Fruit fly (Drosophila melanogaster) whole organism, prepupa: Measurements from ENCODE around the gene bsk.

Experiments used
- Blimp-1 ChIP-seq: fragments of 200-800 bp; sonication (Bioruptor generic); optimal IDR thresholded peaks from 3 replicates; lab custom pipeline; 2017; ENCODE audit warnings: missing biosample characterization, missing genetic modification characterization, mild to moderate bottlenecking, moderate library complexity, missing genetic modification reagents
- CG11762 ChIP-seq: fragments of 200-800 bp; sonication (Bioruptor generic); optimal IDR thresholded peaks from 3 replicates; lab custom pipeline; 2016; ENCODE audit warnings: missing biosample characterization, missing genetic modification characterization; ENCODE audit not compliant: insufficient read depth
- CG11902 ChIP-seq: fragments of 200-800 bp; sonication (Bioruptor generic); optimal IDR thresholded peaks from 3 replicates; lab custom pipeline; 2016; ENCODE audit warnings: missing biosample characterization, missing genetic modification characterization
- CG3032 ChIP-seq: fragments of 200-800 bp; optimal IDR thresholded peaks from 2 replicates; lab custom pipeline; 2019; ENCODE audit warnings: missing biosample characterization, mild to moderate bottlenecking, missing genetic modification characterization, moderate library complexity
- CG31627 ChIP-seq: fragments of 200-800 bp; sonication (Bioruptor generic); optimal IDR thresholded peaks from 3 replicates; lab custom pipeline; 2016; ENCODE audit warnings: missing biosample characterization, missing genetic modification characterization
- CG32006 ChIP-seq: fragments of 200-800 bp; sonication (Bioruptor generic); optimal IDR thresholded peaks from 3 replicates; lab custom pipeline; 2017; ENCODE audit warnings: missing biosample characterization, mild to moderate bottlenecking, missing genetic modification characterization
- CG4318 ChIP-seq: fragments of 200-800 bp; sonication (Bioruptor generic); optimal IDR thresholded peaks from 3 replicates; lab custom pipeline; 2017; ENCODE audit warnings: missing biosample characterization, mild to moderate bottlenecking, missing genetic modification characterization
- CG8319 ChIP-seq: fragments of 200-800 bp; sonication (Bioruptor generic); optimal IDR thresholded peaks from 3 replicates; lab custom pipeline; 2016; ENCODE audit warnings: missing biosample characterization, missing genetic modification characterization
- Eip78C ChIP-seq: fragments of 200-800 bp; sonication (Bioruptor generic); peaks from one replicate; lab custom pipeline; 2016; ENCODE audit warnings: missing biosample characterization, missing genetic modification characterization
- Eip93F ChIP-seq: fragments of 200-800 bp; sonication (Bioruptor generic); optimal IDR thresholded peaks from 2 replicates; lab custom pipeline; 2016; ENCODE audit warnings: missing biosample characterization, mild to moderate bottlenecking, missing genetic modification characterization
- Ets96B ChIP-seq: fragments of 200-800 bp; optimal IDR thresholded peaks from 2 replicates; lab custom pipeline; 2019; ENCODE audit warnings: missing biosample characterization, mild to moderate bottlenecking, missing genetic modification characterization, moderate library complexity
- Gug ChIP-seq: fragments of 200-800 bp; sonication (Bioruptor generic); IDR thresholded peaks from 2 replicates; pipeline ENCODE4 v1.3.6; 2022; ENCODE audit warnings: missing biosample characterization, missing genetic modification characterization
- Hr4 ChIP-seq: fragments of 200-800 bp; sonication (Bioruptor generic); optimal IDR thresholded peaks from 3 replicates; lab custom pipeline; 2016; ENCODE audit warnings: missing biosample characterization, missing genetic modification characterization
- Lpt ChIP-seq: fragments of 200-800 bp; sonication (Bioruptor generic); optimal IDR thresholded peaks from 3 replicates; lab custom pipeline; 2016; ENCODE audit warnings: missing biosample characterization, missing genetic modification characterization
- Smox ChIP-seq: fragments of 200-800 bp; sonication (Bioruptor generic); optimal IDR thresholded peaks from 3 replicates; lab custom pipeline; 2016; ENCODE audit warnings: missing biosample characterization, missing genetic modification characterization
- Sox14 ChIP-seq: fragments of 200-800 bp; sonication (Bioruptor generic); optimal IDR thresholded peaks from 3 replicates; lab custom pipeline; 2016; ENCODE audit warnings: missing biosample characterization, missing genetic modification characterization
- achi ChIP-seq: fragments of 200-800 bp; sonication (Bioruptor generic); optimal IDR thresholded peaks from 3 replicates; lab custom pipeline; 2016; ENCODE audit warnings: missing biosample characterization, missing genetic modification characterization
- acj6 ChIP-seq: fragments of 200-800 bp; sonication (Bioruptor generic); optimal IDR thresholded peaks from 3 replicates; lab custom pipeline; 2016; ENCODE audit warnings: missing biosample characterization, missing genetic modification characterization
- cyc ChIP-seq: fragments of 200-800 bp; sonication (Bioruptor generic); optimal IDR thresholded peaks from 3 replicates; lab custom pipeline; 2016; ENCODE audit warnings: missing biosample characterization, missing genetic modification characterization
- dsx ChIP-seq: fragments of 200-800 bp; optimal IDR thresholded peaks from 3 replicates; lab custom pipeline; 2019; ENCODE audit warnings: missing biosample characterization, mild to moderate bottlenecking, missing genetic modification characterization, moderate library complexity; ENCODE audit not compliant: poor library complexity, severe bottlenecking
- eg ChIP-seq: fragments of 200-800 bp; sonication (Bioruptor generic); IDR thresholded peaks from 3 replicates; pipeline ENCODE4 v1.3.6; 2022; ENCODE audit warnings: missing biosample characterization, missing genetic modification characterization
- esn ChIP-seq: fragments of 200-800 bp; sonication (Bioruptor generic); optimal IDR thresholded peaks from 2 replicates; lab custom pipeline; 2016; ENCODE audit warnings: missing biosample characterization, mild to moderate bottlenecking, missing genetic modification characterization, moderate library complexity
- fd59A ChIP-seq: fragments of 200-800 bp; sonication (Bioruptor generic); optimal IDR thresholded peaks from 2 replicates; lab custom pipeline; 2017; ENCODE audit warnings: missing biosample characterization, mild to moderate bottlenecking, missing genetic modification characterization, missing genetic modification reagents
- fkh ChIP-seq: fragments of 200-800 bp; sonication (Bioruptor generic); optimal IDR thresholded peaks from 3 replicates; lab custom pipeline; 2017; ENCODE audit warnings: missing biosample characterization, mild to moderate bottlenecking, missing genetic modification characterization, moderate library complexity
- lz ChIP-seq: fragments of 200-800 bp; sonication (Bioruptor generic); optimal IDR thresholded peaks from 3 replicates; lab custom pipeline; 2016; ENCODE audit warnings: missing biosample characterization, missing genetic modification characterization
- pdm3 ChIP-seq: fragments of 200-800 bp; sonication (Bioruptor generic); optimal IDR thresholded peaks from 3 replicates; lab custom pipeline; 2016; ENCODE audit warnings: missing biosample characterization, missing genetic modification characterization
- svp ChIP-seq: fragments of 200-800 bp; sonication (Bioruptor generic); peaks from one replicate; lab custom pipeline; 2016; ENCODE audit warnings: missing biosample characterization, missing genetic modification characterization
- vri ChIP-seq: fragments of 200-800 bp; sonication (Bioruptor generic); optimal IDR thresholded peaks from 3 replicates; lab custom pipeline; 2016; ENCODE audit warnings: missing biosample characterization, mild to moderate bottlenecking, missing genetic modification characterization

bsk gene

dm6 chr2L:10222550-10223231 is 27.6 kb downstream of the bsk start, which contains the start of gene Bcs1:
Gene Bcs1 (plus strand): TSS chr2L:10222657.
- TF ChIP-seq CG4318 (no peak), fd59A (GFP tag; lab: Kevin White, UChicago) (no peak), CG8319 (GFP tag; lab: Kevin White, UChicago) (no peak), fkh (GFP tag; lab: Kevin White, UChicago) (peak; percentile 41), Sox14 (GFP tag; lab: Kevin White, UChicago) (no peak)

- TF ChIP-seq Hr4 (GFP tag; lab: Kevin White, UChicago) (no peak), acj6 (GFP tag; lab: Kevin White, UChicago) (no peak), CG4318 (no peak), svp (GFP tag; lab: Kevin White, UChicago) (no peak), pdm3 (GFP tag; lab: Kevin White, UChicago) (no peak), CG11902 (GFP tag; lab: Kevin White, UChicago) (no peak), CG8319 (GFP tag; lab: Kevin White, UChicago) (no peak)
Observed at dm6 chr2L:10221387-10221705, 29.0 kb downstream of the bsk start.

- TF ChIP-seq Sox14 (GFP tag; lab: Kevin White, UChicago) (peak; percentile 75), Smox (GFP tag; lab: Kevin White, UChicago) (no peak), Eip78C (GFP tag; lab: Kevin White, UChicago) (peak; percentile 76), lz (peak; percentile 21), Eip93F (GFP tag; lab: Kevin White, UChicago) (peak; percentile 12), Ets96B (tag; lab: Kevin White, UChicago) (no peak), CG3032 (tag; lab: Kevin White, UChicago) (peak; percentile 18), achi (GFP tag; lab: Kevin White, UChicago) (peak; percentile 76), CG32006 (GFP tag; lab: Kevin White, UChicago) (no peak), eg (no peak), cyc (GFP tag; lab: Kevin White, UChicago) (peak; percentile 32), Blimp-1 (GFP tag; lab: Kevin White, UChicago) (peak; percentile 43), esn (peak; percentile 35), vri (GFP tag; lab: Kevin White, UChicago) (peak; percentile 51), CG31627 (peak; percentile 19), fkh (GFP tag; lab: Kevin White, UChicago) (peak; percentile 15)
Observed at dm6 chr2L:10220501-10221386, 29.6 kb downstream of the bsk start, which contains the start of the genes Npc1a and Prosalpha6. Gene Npc1a (minus strand): TSS chr2L:10221216. Gene Prosalpha6 (plus strand): TSS chr2L:10221351.

dm6 chr2L:10220010-10220409 is 30.3 kb downstream of the bsk start:
- TF ChIP-seq fkh (GFP tag; lab: Kevin White, UChicago) (peak; percentile 6), Blimp-1 (GFP tag; lab: Kevin White, UChicago) (no peak)

dm6 chr2L:10210631-10211557 is 39.4 kb downstream of the bsk start, which contains the start of the genes CG5727 and ath:
Gene CG5727 (minus strand): TSS chr2L:10210681.
Gene ath (plus strand): TSS chr2L:10211143.
- TF ChIP-seq dsx (GFP tag; lab: Kevin White, UChicago): no peak
- TF ChIP-seq fkh (GFP tag; lab: Kevin White, UChicago): peak; percentile 73
- no peak for TF ChIP-seq Gug (GFP tag; lab: Robert Waterston, UW)
- TF ChIP-seq CG3032 (tag; lab: Kevin White, UChicago): peak; percentile 44
- TF ChIP-seq Eip78C (GFP tag; lab: Kevin White, UChicago): peak; percentile 71
- peak; percentile 0 for TF ChIP-seq CG11762
- no peak for TF ChIP-seq Lpt (GFP tag; lab: Kevin White, UChicago)
- TF ChIP-seq esn: peak; percentile 18
